Fruit fly (Drosophila melanogaster): ENCODE results near the gene CG32579.

The CG32579 gene

dm6 chrX:16288492-16288964 lies 34.6 kb upstream of the CG32579 start, which contains the start of the genes CG32576 and caz (continued):
- TF ChIP-seq NK7.1 (GFP tag; optimal IDR thresholded peaks at IDR 0.05): no peak
- TF ChIP-seq Mes4 (GFP tag; optimal IDR thresholded peaks at IDR 0.05): no peak
- no peak; the same call in 2 of the 3 replicates for TF ChIP-seq CG14860 (GFP tag; IDR thresholded peaks at IDR 0.05; ENCODE audit: partially characterized antibody)
- peak; percentile 26 for TF ChIP-seq CG4617 (GFP tag; optimal IDR thresholded peaks at IDR 0.05; ENCODE audit: borderline replicate concordance)
- TF ChIP-seq gce (GFP tag; IDR thresholded peaks at IDR 0.05): no peak
- TF ChIP-seq CG18476 (GFP tag; optimal IDR thresholded peaks at IDR 0.05): no peak
- peak; percentile 64 for TF ChIP-seq Dref (GFP tag; IDR thresholded peaks at IDR 0.05)
- TF ChIP-seq Ets65A (GFP tag): peak; percentile 58
- no peak for TF ChIP-seq gfzf (GFP tag; optimal IDR thresholded peaks at IDR 0.05)
- TF ChIP-seq NC2β (GFP tag; optimal IDR thresholded peaks at IDR 0.05): no peak
- peak; percentile 32 for TF ChIP-seq CG7556 (GFP tag; optimal IDR thresholded peaks at IDR 0.05)
- no peak for TF ChIP-seq bab2 (GFP tag; optimal IDR thresholded peaks at IDR 0.05)
- peak; percentile 60 for TF ChIP-seq CG3847 (GFP tag; IDR thresholded peaks at IDR 0.05)
- no peak for TF ChIP-seq CG5180 (GFP tag; optimal IDR thresholded peaks at IDR 0.05)
- no peak for TF ChIP-seq kni (GFP tag; optimal IDR thresholded peaks at IDR 0.05)
- TF ChIP-seq H2.0 (GFP tag; IDR thresholded peaks at IDR 0.05): no peak
- no peak for TF ChIP-seq HLH54F (GFP tag; optimal IDR thresholded peaks at IDR 0.05)
- TF ChIP-seq oc (tag; optimal IDR thresholded peaks at IDR 0.05): no peak
- TF ChIP-seq Hmr (GFP tag; optimal IDR thresholded peaks at IDR 0.05): no peak
- peak; percentile 6 for TF ChIP-seq CG10654 (GFP tag; optimal IDR thresholded peaks at IDR 0.05)
- TF ChIP-seq Asciz (GFP tag; optimal IDR thresholded peaks at IDR 0.05): no peak
- 0 out of 3 replicates have a peak, but pooled peaks have one; percentile 9 for TF ChIP-seq CG34422 (GFP tag; IDR thresholded peaks at IDR 0.05)
- TF ChIP-seq nmo (GFP tag; optimal IDR thresholded peaks at IDR 0.05): peak; percentile 57
- TF ChIP-seq prd (optimal IDR thresholded peaks at IDR 0.05): no peak
- TF ChIP-seq prd (GFP tag; IDR thresholded peaks at IDR 0.05): peak; percentile 42; the same call in 1 of the 3 replicates
- no peak for TF ChIP-seq CG10462 (GFP tag; optimal IDR thresholded peaks at IDR 0.05)
- 0 out of 2 replicates have a peak, but pooled peaks have one; percentile 42 for TF ChIP-seq Taf1 (GFP tag; IDR thresholded peaks at IDR 0.05)
- no peak for TF ChIP-seq run (tag; optimal IDR thresholded peaks at IDR 0.05)
- no peak for TF ChIP-seq CG8765 (GFP tag; IDR thresholded peaks at IDR 0.05)
- TF ChIP-seq CG12104 (GFP tag; optimal IDR thresholded peaks at IDR 0.05): peak; percentile 24
- no peak for TF ChIP-seq CG9609 (GFP tag; optimal IDR thresholded peaks at IDR 0.05)
- no peak for TF ChIP-seq CG31224 (GFP tag; IDR thresholded peaks at IDR 0.05)
- TF ChIP-seq CG15479 (GFP tag; optimal IDR thresholded peaks at IDR 0.05): no peak
- TF ChIP-seq Trl (optimal IDR thresholded peaks at IDR 0.05): no peak
- TF ChIP-seq Trl (GFP tag; optimal IDR thresholded peaks at IDR 0.05): peak; percentile 14
- peak; percentile 39; the same call in 1 of the 2 replicates for TF ChIP-seq CG2129 (GFP tag; IDR thresholded peaks at IDR 0.05; ENCODE audit: partially characterized antibody)
- peak; percentile 12 for TF ChIP-seq Deaf1 (tag; optimal IDR thresholded peaks at IDR 0.05)

dm6 chrX:16288999-16289398 lies 34.1 kb upstream of the CG32579 start:
- TF ChIP-seq dm (GFP tag; optimal IDR thresholded peaks at IDR 0.05) (peak; percentile 42), Dip2 (GFP tag; IDR thresholded peaks at IDR 0.05) (no peak), bigmax (GFP tag; optimal IDR thresholded peaks at IDR 0.05) (peak; percentile 92), MESR4 (GFP tag; optimal IDR thresholded peaks at IDR 0.05) (peak; percentile 57), PHDP (tag; optimal IDR thresholded peaks at IDR 0.05) (no peak), YL-1 (GFP tag; optimal IDR thresholded peaks at IDR 0.05) (peak; percentile 48), Med (GFP tag) (peak; percentile 16), schlank (tag; optimal IDR thresholded peaks at IDR 0.05) (no peak), CG16813 (GFP tag; IDR thresholded peaks at IDR 0.05; ENCODE audit: partially characterized antibody) (no peak), Nf-YC (tag; optimal IDR thresholded peaks at IDR 0.05) (no peak), Ets65A (GFP tag) (peak; percentile 17), cg (GFP tag; optimal IDR thresholded peaks at IDR 0.05) (peak; percentile 41)
